Worm (Caenorhabditis elegans): ENCODE measurements around the gene fbxb-18.

The fbxb-18 gene

ce11 chrII:1719153-1719552 is 30.4 kb upstream of the fbxb-18 start, which contains the start of gene fbxb-48:
Gene fbxb-48, minus strand, starts transcription at chrII:1719253.
- TF ChIP-seq egl-13 (tag; optimal IDR thresholded peaks at IDR 0.05) (no peak), elt-2 (tag; optimal IDR thresholded peaks at IDR 0.05) (no peak), nhr-28 (tag; optimal IDR thresholded peaks at IDR 0.05) (no peak), unc-86 (tag; optimal IDR thresholded peaks at IDR 0.05) (no peak), aly-2 (tag; optimal IDR thresholded peaks at IDR 0.05) (no peak)

- no peak for TF ChIP-seq lin-13 (GFP tag; optimal IDR thresholded peaks at IDR 0.05)
Measured at ce11 chrII:1714772-1715353, 26.1 kb upstream of the fbxb-18 start, which contains the start of gene btb-6. Gene btb-6, plus strand, starts transcription at chrII:1715303.

ce11 chrII:1712938-1713337 is 24.2 kb upstream of the fbxb-18 start, which contains the start of gene btb-7:
Gene btb-7, plus strand, starts transcription at chrII:1713238.
- TF ChIP-seq lin-14 (GFP tag; optimal IDR thresholded peaks at IDR 0.05) = no peak
- no peak for TF ChIP-seq nhr-28 (tag; optimal IDR thresholded peaks at IDR 0.05)
- no peak for TF ChIP-seq ets-5 (GFP tag; IDR thresholded peaks at IDR 0.05)
- TF ChIP-seq fkh-4 (tag; optimal IDR thresholded peaks at IDR 0.05; ENCODE audit: borderline replicate concordance) = no peak
- no peak for TF ChIP-seq ceh-82 (tag; optimal IDR thresholded peaks at IDR 0.05)
- TF ChIP-seq egl-27 (tag; optimal IDR thresholded peaks at IDR 0.05) = no peak
- TF ChIP-seq lin-39 (tag; optimal IDR thresholded peaks at IDR 0.05) = no peak
- TF ChIP-seq lin-13 (GFP tag; optimal IDR thresholded peaks at IDR 0.05) = no peak

ce11 chrII:1709959-1710358 is 21.2 kb upstream of the fbxb-18 start, which contains the start of gene fbxa-184:
Gene fbxa-184, plus strand, starts transcription at chrII:1710259.
- TF ChIP-seq sup-37 (GFP tag; optimal IDR thresholded peaks at IDR 0.05) = no peak
- no peak for TF ChIP-seq egl-13 (tag; optimal IDR thresholded peaks at IDR 0.05)
- TF ChIP-seq nhr-71 (tag; optimal IDR thresholded peaks at IDR 0.05) = no peak
- no peak for TF ChIP-seq tbx-2 (tag; optimal IDR thresholded peaks at IDR 0.05)
- TF ChIP-seq lin-13 (GFP tag; optimal IDR thresholded peaks at IDR 0.05) = no peak
- TF ChIP-seq ces-1 (GFP tag; optimal IDR thresholded peaks at IDR 0.05) = no peak
- TF ChIP-seq fkh-8 (tag; optimal IDR thresholded peaks at IDR 0.05) = no peak

ce11 chrII:1706385-1706784 is 17.7 kb upstream of the fbxb-18 start, which contains the start of gene sdz-18:
Gene sdz-18, minus strand, starts transcription at chrII:1706485.
- TF ChIP-seq zag-1 (tag; optimal IDR thresholded peaks at IDR 0.05) (no peak), mep-1 (tag; optimal IDR thresholded peaks at IDR 0.05) (no peak), nhr-19 (GFP tag; conservative IDR thresholded peaks at IDR 0.05) (no peak), sup-37 (GFP tag; optimal IDR thresholded peaks at IDR 0.05) (no peak), lin-15B (tag; optimal IDR thresholded peaks at IDR 0.05) (no peak), Y116A8C.19 (tag; optimal IDR thresholded peaks at IDR 0.05; ENCODE audit: borderline replicate concordance) (no peak), efl-3 (GFP tag; optimal IDR thresholded peaks at IDR 0.05) (no peak), ztf-4 (tag; optimal IDR thresholded peaks at IDR 0.05) (no peak), unc-30 (tag; optimal IDR thresholded peaks at IDR 0.05) (no peak), lin-13 (GFP tag; optimal IDR thresholded peaks at IDR 0.05) (no peak), efl-1 (optimal IDR thresholded peaks at IDR 0.05) (no peak), efl-1 (GFP tag; optimal IDR thresholded peaks at IDR 0.05 in 1 of 2) (no peak), nhr-47 (tag; optimal IDR thresholded peaks at IDR 0.05) (no peak)

ce11 chrII:1703363-1703762 is 14.7 kb upstream of the fbxb-18 start, which contains the start of gene fbxb-47:
Gene fbxb-47, minus strand, starts transcription at chrII:1703463.
- TF ChIP-seq fkh-10 (GFP tag; optimal IDR thresholded peaks at IDR 0.05) = no peak
- TF ChIP-seq fkh-8 (tag; optimal IDR thresholded peaks at IDR 0.05) = no peak
- TF ChIP-seq nhr-76 (tag; optimal IDR thresholded peaks at IDR 0.05) = no peak
- TF ChIP-seq aha-1 (tag; optimal IDR thresholded peaks at IDR 0.05) = no peak
